7 worm cellular contexts compared by ENCODE assay signal in genomic region chrV:1366082-1366481, ce11.
TF ChIP-seq lines count a peak whose summit lies in the region.

No protein-coding gene starts in this region.

TF ChIP-seq in whole organism, L1 larva, 84 proteins besides CTCF, POLR2A, EP300 and RAD21 (continues in another document):
- TF ChIP-seq nhr-19 (GFP tag; conservative IDR thresholded peaks at IDR 0.05; lab: Robert Waterston, UW) (peak; percentile 32; the same call in 1 of the 2 replicates), ztf-11 (tag; optimal IDR thresholded peaks at IDR 0.05; lab: Kevin White, UChicago) (no peak), ets-5 (GFP tag; IDR thresholded peaks at IDR 0.05; lab: Robert Waterston, UW) (no peak), nhr-28 (tag; optimal IDR thresholded peaks at IDR 0.05; lab: Kevin White, UChicago) (no peak), unc-30 (tag; optimal IDR thresholded peaks at IDR 0.05; lab: Kevin White, UChicago) (no peak), lin-13 (GFP tag; optimal IDR thresholded peaks at IDR 0.05; lab: Kevin White, UChicago) (no peak), nhr-77 (tag; optimal IDR thresholded peaks at IDR 0.05; lab: Kevin White, UChicago) (no peak), nhr-237 (tag; optimal IDR thresholded peaks at IDR 0.05; lab: Kevin White, UChicago) (no peak), mef-2 (tag; optimal IDR thresholded peaks at IDR 0.05; lab: Kevin White, UChicago) (no peak), C16A3.4 (tag; optimal IDR thresholded peaks at IDR 0.05; lab: Kevin White, UChicago) (peak; percentile 9), nhr-71 (tag; optimal IDR thresholded peaks at IDR 0.05; lab: Kevin White, UChicago) (peak; percentile 81), nhr-20 (tag; optimal IDR thresholded peaks at IDR 0.05; lab: Kevin White, UChicago) (peak; percentile 27), C34B4.2 (tag; optimal IDR thresholded peaks at IDR 0.05; lab: Kevin White, UChicago) (no peak)

TF ChIP-seq in whole organism, L2 larva, 48 proteins besides CTCF, POLR2A, EP300 and RAD21 (continues in another document):
- no peak for TF ChIP-seq gmeb-1 (tag; optimal IDR thresholded peaks at IDR 0.05; lab: Kevin White, UChicago)
- no peak for TF ChIP-seq elt-1 (tag; optimal IDR thresholded peaks at IDR 0.05; lab: Kevin White, UChicago)
- TF ChIP-seq nhr-237 (tag; optimal IDR thresholded peaks at IDR 0.05; lab: Kevin White, UChicago): no peak
- TF ChIP-seq ceh-82 (tag; optimal IDR thresholded peaks at IDR 0.05; lab: Kevin White, UChicago): no peak
- TF ChIP-seq nhr-21 (tag; optimal IDR thresholded peaks at IDR 0.05; lab: Kevin White, UChicago): no peak
- TF ChIP-seq crh-2 (tag; optimal IDR thresholded peaks at IDR 0.05; lab: Kevin White, UChicago): peak; percentile 73
- TF ChIP-seq nhr-10 (tag; optimal IDR thresholded peaks at IDR 0.05; lab: Kevin White, UChicago): no peak
- no peak for TF ChIP-seq peb-1 (tag; optimal IDR thresholded peaks at IDR 0.05; lab: Kevin White, UChicago)
- TF ChIP-seq sma-3 (GFP tag; optimal IDR thresholded peaks at IDR 0.05; lab: Kevin White, UChicago): no peak
- peak; percentile 72 for TF ChIP-seq nhr-129 (tag; optimal IDR thresholded peaks at IDR 0.05; lab: Kevin White, UChicago)
- TF ChIP-seq egl-27 (tag; optimal IDR thresholded peaks at IDR 0.05; lab: Kevin White, UChicago): no peak
- no peak for TF ChIP-seq nhr-23 (tag; optimal IDR thresholded peaks at IDR 0.05; lab: Kevin White, UChicago)
- TF ChIP-seq nhr-11 (tag; optimal IDR thresholded peaks at IDR 0.05; lab: Kevin White, UChicago): no peak
- no peak for TF ChIP-seq ama-1 (optimal IDR thresholded peaks at IDR 0.05; lab: Kevin White, UChicago)

TF ChIP-seq in whole organism, L3 larva, 47 proteins besides CTCF, POLR2A, EP300 and RAD21:
- TF ChIP-seq hmg-11 (tag; optimal IDR thresholded peaks at IDR 0.05; lab: Kevin White, UChicago) (peak; percentile 49), nfya-1 (tag; optimal IDR thresholded peaks at IDR 0.05; lab: Kevin White, UChicago; ENCODE audit: insufficient read depth) (peak; percentile 54), egl-5 (tag; optimal IDR thresholded peaks at IDR 0.05; lab: Kevin White, UChicago) (peak; percentile 38), lin-39 (tag; optimal IDR thresholded peaks at IDR 0.05; lab: Kevin White, UChicago) (peak; percentile 64), lin-15B (tag; optimal IDR thresholded peaks at IDR 0.05; lab: Kevin White, UChicago) (peak; percentile 9), jun-1 (tag; optimal IDR thresholded peaks at IDR 0.05; lab: Kevin White, UChicago) (no peak), elt-3 (tag; optimal IDR thresholded peaks at IDR 0.05; lab: Kevin White, UChicago) (no peak), mml-1 (tag; optimal IDR thresholded peaks at IDR 0.05; lab: Kevin White, UChicago) (no peak)

TF ChIP-seq in whole organism, L4 larva, 104 proteins besides CTCF, POLR2A, EP300 and RAD21:
- TF ChIP-seq fkh-10 (GFP tag; optimal IDR thresholded peaks at IDR 0.05; lab: Kevin White, UChicago) (peak; percentile 49), T26A8.4 (GFP tag; IDR thresholded peaks at IDR 0.05; lab: Robert Waterston, UW) (no peak), unc-62 (GFP tag; optimal IDR thresholded peaks at IDR 0.05 in 1 of 2; lab: Kevin White, UChicago) (peak in 1 of 2 experiments; percentile 36), unc-62 (tag; optimal IDR thresholded peaks at IDR 0.05; lab: Kevin White, UChicago) (no peak), hif-1 (tag; optimal IDR thresholded peaks at IDR 0.05; lab: Kevin White, UChicago) (peak in 1 of 2 experiments; percentile 47), mdl-1 (tag; optimal IDR thresholded peaks at IDR 0.05; lab: Kevin White, UChicago) (peak in 1 of 2 experiments; percentile 66), nhr-48 (tag; optimal IDR thresholded peaks at IDR 0.05; lab: Kevin White, UChicago) (no peak), lsy-2 (tag; optimal IDR thresholded peaks at IDR 0.05; lab: Kevin White, UChicago) (peak in 1 of 2 experiments; percentile 56), dmd-6 (GFP tag; IDR thresholded peaks at IDR 0.05; lab: Robert Waterston, UW) (peak; percentile 7; the same call in 1 of the 2 replicates), dpl-1 (GFP tag; optimal IDR thresholded peaks at IDR 0.05; lab: Kevin White, UChicago) (peak; percentile 23), mep-1 (tag; optimal IDR thresholded peaks at IDR 0.05; lab: Kevin White, UChicago) (peak; percentile 3), aha-1 (tag; lab: Kevin White, UChicago) (no peak), ctbp-1 (GFP tag; IDR thresholded peaks at IDR 0.05; lab: Robert Waterston, UW) (peak; percentile 45; the same call in 1 of the 2 replicates), hlh-30 (tag; optimal IDR thresholded peaks at IDR 0.05; lab: Kevin White, UChicago; ENCODE audit: insufficient read depth) (peak; percentile 85)
TF ChIP-seq in whole organism, L4 larva: peak in this region for 10.

TF ChIP-seq in whole organism, late embryonic, 69 proteins besides CTCF, POLR2A, EP300 and RAD21:
- TF ChIP-seq ceh-31 (tag; optimal IDR thresholded peaks at IDR 0.05; lab: Kevin White, UChicago): peak; percentile 60
- TF ChIP-seq ceh-14 (tag; optimal IDR thresholded peaks at IDR 0.05; lab: Kevin White, UChicago): peak; percentile 41
- peak; percentile 85 for TF ChIP-seq unc-42 (tag; optimal IDR thresholded peaks at IDR 0.05; lab: Kevin White, UChicago)
- no peak for TF ChIP-seq ceh-24 (tag; optimal IDR thresholded peaks at IDR 0.05; lab: Kevin White, UChicago)
- peak; percentile 31 for TF ChIP-seq hlh-30 (tag; optimal IDR thresholded peaks at IDR 0.05; lab: Kevin White, UChicago; ENCODE audit: insufficient read depth)
- no peak for TF ChIP-seq sox-4 (tag; optimal IDR thresholded peaks at IDR 0.05; lab: Kevin White, UChicago)
- peak; percentile 57 for TF ChIP-seq ceh-48 (tag; optimal IDR thresholded peaks at IDR 0.05; lab: Kevin White, UChicago)

TF ChIP-seq in whole organism, mixed stage, embryonic, 35 proteins besides CTCF, POLR2A, EP300 and RAD21:
- no peak for TF ChIP-seq bed-3 (GFP tag; optimal IDR thresholded peaks at IDR 0.05; lab: Kevin White, UChicago)
- no peak for TF ChIP-seq elt-1 (tag; optimal IDR thresholded peaks at IDR 0.05; lab: Kevin White, UChicago; ENCODE audit: borderline replicate concordance, insufficient read depth)
- peak; percentile 31 for TF ChIP-seq ces-1 (GFP tag; optimal IDR thresholded peaks at IDR 0.05; lab: Kevin White, UChicago)

TF ChIP-seq in whole organism, young adult, 124 proteins besides CTCF, POLR2A, EP300 and RAD21:
- peak; percentile 42; the same call in 1 of the 2 replicates for TF ChIP-seq hmg-1.2 (GFP tag; IDR thresholded peaks at IDR 0.05; lab: Robert Waterston, UW)
- no peak for TF ChIP-seq cebp-1 (GFP tag; IDR thresholded peaks at IDR 0.05; lab: Robert Waterston, UW)
- peak; percentile 13 for TF ChIP-seq cebp-1 (tag; optimal IDR thresholded peaks at IDR 0.05; lab: Kevin White, UChicago)
- TF ChIP-seq nfya-2 (GFP tag; IDR thresholded peaks at IDR 0.05; lab: Robert Waterston, UW): no peak
- TF ChIP-seq madf-8 (GFP tag; conservative IDR thresholded peaks at IDR 0.05; lab: Robert Waterston, UW): no peak
- TF ChIP-seq lin-26 (GFP tag; IDR thresholded peaks at IDR 0.05; lab: Robert Waterston, UW): no peak
- TF ChIP-seq akir-1 (GFP tag; optimal IDR thresholded peaks at IDR 0.05; lab: Kevin White, UChicago): no peak
- peak in 1 of 3 experiments; percentile 25 for TF ChIP-seq lin-35 (GFP tag; optimal IDR thresholded peaks at IDR 0.05; lab: Kevin White, UChicago)
